Fruit fly (Drosophila melanogaster): Measurements from ENCODE around the gene spri.

DNA sequence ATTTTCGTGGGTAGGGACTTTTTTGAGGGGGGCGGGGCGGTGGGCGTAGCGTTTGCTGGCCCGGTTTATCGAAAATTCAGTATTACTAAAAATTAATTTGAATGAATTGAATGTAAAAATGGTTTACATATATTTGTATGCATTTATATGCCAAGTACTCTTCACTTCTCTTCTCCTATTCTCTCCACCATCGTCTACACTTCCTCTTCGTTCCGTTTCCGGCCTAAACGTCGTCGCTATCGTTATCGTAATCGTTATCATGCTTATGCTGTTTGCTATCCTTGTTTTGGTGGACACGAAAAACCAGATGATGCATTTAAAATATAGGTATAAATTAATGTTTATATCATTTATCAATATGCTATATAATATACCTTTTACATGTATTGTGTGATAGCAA lies 123.3 kb downstream of the spri start:
- TF ChIP-seq CG10631 (GFP tag; optimal IDR thresholded peaks at IDR 0.05) (no peak), ss (GFP tag; optimal IDR thresholded peaks at IDR 0.05) (no peak), salr (GFP tag; optimal IDR thresholded peaks at IDR 0.05) (no peak), Smox (GFP tag; optimal IDR thresholded peaks at IDR 0.05) (no peak), dsx (GFP tag; optimal IDR thresholded peaks at IDR 0.05; ENCODE audit: poor library complexity, severe bottlenecking) (no peak), spab (GFP tag; optimal IDR thresholded peaks at IDR 0.05) (no peak), net (GFP tag; optimal IDR thresholded peaks at IDR 0.05) (no peak), CG16779 (tag; optimal IDR thresholded peaks at IDR 0.05) (no peak), OdsH (GFP tag; optimal IDR thresholded peaks at IDR 0.05) (no peak)

Measured in whole organism, prepupa.